Worm (Caenorhabditis elegans) whole organism, L4 larva: ENCODE measurements around the gene C12D12.1.

Experiments used
- hlh-11 ChIP-seq: fragments of 200-800 bp; sonication (Bioruptor generic); optimal IDR thresholded peaks from 2 replicates; lab custom pipeline; 2018; ENCODE audit warnings: mild to moderate bottlenecking, missing genetic modification characterization, missing compliant biosample characterization
- lin-38 ChIP-seq: fragments of 200-800 bp; sonication (Bioruptor generic); IDR thresholded peaks from 2 replicates; pipeline ENCODE4 v1.3.6; 2022; ENCODE audit warnings: missing genetic modification reagents, missing genetic modification characterization, missing compliant biosample characterization
- mep-1 ChIP-seq: fragments of 150-350 bp; sonication (generic microtip); optimal IDR thresholded peaks from 3 replicates; lab custom pipeline; 2014; ENCODE audit warnings: missing biosample characterization, missing genetic modification characterization
- unc-62 ChIP-seq, 3 experiments: fragments of 150-350 bp in 1 of 3; sonication (generic microtip); optimal IDR thresholded peaks in 2 of 3; peaks in 1 of 3; 1 replicate in 1 of 3; 2 replicates in 2 of 3; lab custom pipeline; 2014 to 2017; ENCODE audit warnings: missing biosample characterization in 3 of 3, missing genetic modification characterization in 3 of 3, missing genetic modification reagents in 3 of 3, missing genotype in 1 of 3

- TF ChIP-seq lin-38 = no peak
- TF ChIP-seq unc-62 (GFP tag; optimal IDR thresholded peaks at IDR 0.05 in 1 of 2; lab: Kevin White, UChicago) = no peak
- no peak for TF ChIP-seq unc-62 (tag; optimal IDR thresholded peaks at IDR 0.05; lab: Kevin White, UChicago)
- TF ChIP-seq hlh-11 = no peak
- no peak for TF ChIP-seq mep-1 (tag; lab: Kevin White, UChicago)
Measured at ce11 chrX:3479950-3480349, 19.1 kb upstream of the C12D12.1 start, which contains the start of gene wrt-6.
